Fruit fly (Drosophila melanogaster) whole organism, embryonic: ENCODE results near the gene CG10508.
A peak's percentile ranks its signal among the peaks of the same experiment; 100 is the strongest.

Source experiments
- Atf-2 ChIP-seq: fragments of 200-800 bp; sonication (Bioruptor generic); optimal IDR thresholded peaks from 2 replicates; lab custom pipeline; 2016; ENCODE audit warnings: missing biosample characterization, missing genetic modification characterization
- CG11456 ChIP-seq: fragments of 200-800 bp; sonication (Bioruptor generic); IDR thresholded peaks from 3 replicates; pipeline ENCODE4 v1.3.6; 2022; ENCODE audit warnings: missing biosample characterization, missing genetic modification characterization
- CG13775 ChIP-seq: fragments of 200-800 bp; sonication (Bioruptor generic); optimal IDR thresholded peaks from 3 replicates; lab custom pipeline; 2017; ENCODE audit warnings: missing biosample characterization, mild to moderate bottlenecking, missing genetic modification characterization
- CG15269 ChIP-seq: fragments of 200-800 bp; sonication (Bioruptor generic); optimal IDR thresholded peaks from 2 replicates; lab custom pipeline; 2018; ENCODE audit warnings: missing biosample characterization, mild to moderate bottlenecking, missing genetic modification characterization, moderate library complexity
- CG17359 ChIP-seq: fragments of 200-800 bp; sonication (Bioruptor generic); optimal IDR thresholded peaks from 3 replicates; lab custom pipeline; 2018; ENCODE audit warnings: missing biosample characterization, mild to moderate bottlenecking, missing genetic modification characterization, moderate library complexity
- CG1832 ChIP-seq: fragments of 200-800 bp; sonication (Bioruptor generic); optimal IDR thresholded peaks from 2 replicates; lab custom pipeline; 2017; ENCODE audit warnings: missing biosample characterization, mild to moderate bottlenecking, missing genetic modification characterization, inconsistent platforms
- CG18476 ChIP-seq: fragments of 200-800 bp; sonication (Bioruptor generic); optimal IDR thresholded peaks from 2 replicates; lab custom pipeline; 2016; ENCODE audit warnings: missing biosample characterization, mild to moderate bottlenecking, missing genetic modification characterization
- CG18599 ChIP-seq: fragments of 200-800 bp; sonication (Bioruptor generic); optimal IDR thresholded peaks from 3 replicates; lab custom pipeline; 2017; ENCODE audit warnings: missing biosample characterization, missing genetic modification characterization, mild to moderate bottlenecking, moderate library complexity, missing genetic modification reagents
- CG2199 ChIP-seq: fragments of 200-800 bp; sonication (Bioruptor generic); IDR thresholded peaks from 3 replicates; pipeline ENCODE4 v1.3.6; 2022; ENCODE audit warnings: missing biosample characterization, missing genetic modification characterization
- CG2202 ChIP-seq: fragments of 200-800 bp; sonication (Bioruptor generic); optimal IDR thresholded peaks from 2 replicates; lab custom pipeline; 2018; ENCODE audit warnings: missing biosample characterization, mild to moderate bottlenecking, missing genetic modification characterization
- CG2712 ChIP-seq: fragments of 200-800 bp; optimal IDR thresholded peaks from 3 replicates; lab custom pipeline; 2019; ENCODE audit warnings: missing biosample characterization, mild to moderate bottlenecking, missing genetic modification characterization, moderate library complexity
- CG2889 ChIP-seq: fragments of 200-800 bp; sonication (Bioruptor generic); IDR thresholded peaks from 3 replicates; pipeline ENCODE4 v1.3.6; 2022; ENCODE audit warnings: missing biosample characterization, missing genetic modification characterization
- CG3407 ChIP-seq: fragments of 200-800 bp; sonication (Bioruptor generic); optimal IDR thresholded peaks from 2 replicates; lab custom pipeline; 2018; ENCODE audit warnings: missing biosample characterization, mild to moderate bottlenecking, missing genetic modification characterization
- CG3838 ChIP-seq: fragments of 200-800 bp; sonication (Bioruptor generic); optimal IDR thresholded peaks from 3 replicates; lab custom pipeline; 2016; ENCODE audit warnings: missing biosample characterization, missing genetic modification characterization
- CG7357 ChIP-seq: fragments of 200-800 bp; sonication (Bioruptor generic); IDR thresholded peaks from 3 replicates; pipeline ENCODE4 v1.3.6; 2022; ENCODE audit warnings: missing biosample characterization, missing genetic modification characterization
- CG7839 ChIP-seq: fragments of 200-800 bp; sonication (Bioruptor generic); optimal IDR thresholded peaks from 3 replicates; lab custom pipeline; 2018; ENCODE audit warnings: missing biosample characterization, mild to moderate bottlenecking, missing genetic modification characterization, moderate library complexity
- CG7928 ChIP-seq: fragments of 200-800 bp; sonication (Bioruptor generic); optimal IDR thresholded peaks from 2 replicates; lab custom pipeline; 2017; ENCODE audit warnings: missing biosample characterization, mild to moderate bottlenecking, missing genetic modification characterization
- CG7987 ChIP-seq: fragments of 200-800 bp; sonication (Bioruptor generic); optimal IDR thresholded peaks from 2 replicates; lab custom pipeline; 2018; ENCODE audit warnings: missing biosample characterization, mild to moderate bottlenecking, missing genetic modification characterization, moderate library complexity
- CG8944 ChIP-seq: fragments of 200-800 bp; sonication (Bioruptor generic); optimal IDR thresholded peaks from 3 replicates; lab custom pipeline; 2016; ENCODE audit warnings: missing biosample characterization, missing genetic modification characterization
- Camta ChIP-seq: fragments of 200-800 bp; sonication (Bioruptor generic); optimal IDR thresholded peaks from 2 replicates; lab custom pipeline; 2016; ENCODE audit warnings: missing biosample characterization, missing genetic modification characterization
- Chrac-16 ChIP-seq: fragments of 200-800 bp; sonication (Bioruptor generic); optimal IDR thresholded peaks from 3 replicates; lab custom pipeline; 2016; ENCODE audit warnings: missing biosample characterization, missing genetic modification characterization
- D19B ChIP-seq: fragments of 200-800 bp; sonication (Bioruptor generic); optimal IDR thresholded peaks from 2 replicates; lab custom pipeline; 2017; ENCODE audit warnings: missing biosample characterization, mild to moderate bottlenecking, missing genetic modification characterization
- Dip2 ChIP-seq: fragments of 200-800 bp; sonication (Bioruptor generic); IDR thresholded peaks from 2 replicates; pipeline ENCODE4 v1.3.6; 2022; ENCODE audit warnings: missing biosample characterization, missing genetic modification characterization
- Dp ChIP-seq: fragments of 200-800 bp; sonication (Bioruptor generic); optimal IDR thresholded peaks from 2 replicates; lab custom pipeline; 2018; ENCODE audit warnings: missing biosample characterization, mild to moderate bottlenecking, missing genetic modification characterization, moderate library complexity
- E2f2 ChIP-seq: fragments of 200-800 bp; sonication (Bioruptor generic); IDR thresholded peaks from 2 replicates; pipeline ENCODE4 v1.3.6; 2022; ENCODE audit warnings: missing biosample characterization, missing genetic modification characterization
- HmgZ ChIP-seq: fragments of 200-800 bp; sonication (Bioruptor generic); optimal IDR thresholded peaks from 2 replicates; lab custom pipeline; 2018; ENCODE audit warnings: missing biosample characterization, mild to moderate bottlenecking, missing genetic modification characterization
- Jarid2 ChIP-seq: fragments of 200-800 bp; sonication (Bioruptor generic); optimal IDR thresholded peaks from 3 replicates; lab custom pipeline; 2017; ENCODE audit warnings: mild to moderate bottlenecking, missing biosample characterization, missing genetic modification reagents, missing genetic modification characterization
- Lhr ChIP-seq: fragments of 200-800 bp; sonication (Bioruptor generic); optimal IDR thresholded peaks from 3 replicates; lab custom pipeline; 2017; ENCODE audit warnings: mild to moderate bottlenecking, missing biosample characterization, missing genetic modification reagents, missing genetic modification characterization
- Lim3 ChIP-seq: fragments of 200-800 bp; sonication (Bioruptor generic); IDR thresholded peaks from 2 replicates; pipeline ENCODE4 v1.3.6; 2022; ENCODE audit warnings: missing biosample characterization, missing genetic modification characterization
- Max ChIP-seq: fragments of 200-800 bp; sonication (Bioruptor generic); optimal IDR thresholded peaks from 2 replicates; lab custom pipeline; 2016; ENCODE audit warnings: missing biosample characterization, mild to moderate bottlenecking, missing genetic modification characterization
- Med ChIP-seq: fragments of 200-800 bp; sonication (Bioruptor generic); peaks from one replicate; lab custom pipeline; 2016; ENCODE audit warnings: missing biosample characterization, missing genetic modification characterization, mild to moderate bottlenecking, inconsistent platforms, moderate library complexity
- Opbp ChIP-seq: fragments of 200-800 bp; sonication (Bioruptor generic); IDR thresholded peaks from 3 replicates; pipeline ENCODE4 v1.3.6; 2022; ENCODE audit warnings: missing biosample characterization, missing genetic modification characterization; ENCODE audit not compliant: partially characterized antibody
- Pdp1 ChIP-seq, 2 experiments: fragments of 200-800 bp; sonication (Bioruptor generic); optimal IDR thresholded peaks; 3 replicates each; lab custom pipeline; 2016; ENCODE audit warnings: missing biosample characterization in 2 of 2, missing genetic modification characterization in 2 of 2, mild to moderate bottlenecking in 1 of 2, moderate library complexity in 1 of 2
- Rx ChIP-seq: fragments of 200-800 bp; sonication (Bioruptor generic); IDR thresholded peaks from 2 replicates; pipeline ENCODE4 v1.3.6; 2022; ENCODE audit warnings: missing biosample characterization, missing genetic modification characterization
- Sox102F ChIP-seq: fragments of 200-800 bp; sonication (Bioruptor generic); optimal IDR thresholded peaks from 2 replicates; lab custom pipeline; 2018; ENCODE audit warnings: missing biosample characterization, mild to moderate bottlenecking, missing genetic modification characterization, moderate library complexity
- Usf ChIP-seq: fragments of 200-800 bp; sonication (Bioruptor generic); optimal IDR thresholded peaks from 2 replicates; lab custom pipeline; 2017; ENCODE audit warnings: missing genotype, missing biosample characterization, missing genetic modification characterization
- chn ChIP-seq: fragments of 200-800 bp; sonication (Bioruptor generic); optimal IDR thresholded peaks from 2 replicates; lab custom pipeline; 2016; ENCODE audit warnings: missing biosample characterization, missing genetic modification characterization
- crol ChIP-seq: fragments of 200-800 bp; sonication (Bioruptor generic); IDR thresholded peaks from 2 replicates; pipeline ENCODE4 v1.3.6; 2022; ENCODE audit warnings: missing biosample characterization, missing genetic modification characterization
- dm ChIP-seq: fragments of 200-800 bp; sonication (Bioruptor generic); optimal IDR thresholded peaks from 3 replicates; lab custom pipeline; 2016; ENCODE audit warnings: missing biosample characterization, missing genetic modification characterization
- esg ChIP-seq: fragments of 200-800 bp; sonication (Bioruptor generic); conservative IDR thresholded peaks from 2 replicates; pipeline ENCODE4 v1.3.6; 2022; ENCODE audit warnings: missing biosample characterization, missing genetic modification characterization
- fd102C ChIP-seq: fragments of 200-800 bp; sonication (Bioruptor generic); optimal IDR thresholded peaks from 2 replicates; lab custom pipeline; 2018; ENCODE audit warnings: missing biosample characterization, mild to moderate bottlenecking, missing genetic modification characterization, moderate library complexity
- fd3F ChIP-seq: fragments of 200-800 bp; sonication (Bioruptor generic); optimal IDR thresholded peaks from 2 replicates; lab custom pipeline; 2018; ENCODE audit warnings: missing biosample characterization, mild to moderate bottlenecking, missing genetic modification characterization, moderate library complexity
- gem ChIP-seq: fragments of 200-800 bp; sonication (Bioruptor generic); optimal IDR thresholded peaks from 2 replicates; lab custom pipeline; 2019; ENCODE audit warnings: missing biosample characterization, mild to moderate bottlenecking, missing genetic modification characterization, moderate library complexity
- org-1 ChIP-seq: fragments of 200-800 bp; sonication (Bioruptor generic); optimal IDR thresholded peaks from 2 replicates; lab custom pipeline; 2017; ENCODE audit warnings: missing biosample characterization, missing genetic modification characterization
- pho ChIP-seq: fragments of 200-800 bp; sonication (Bioruptor generic); optimal IDR thresholded peaks from 2 replicates; lab custom pipeline; 2016; ENCODE audit warnings: missing biosample characterization, missing genetic modification characterization
- phol ChIP-seq: fragments of 200-800 bp; sonication (Bioruptor generic); optimal IDR thresholded peaks from 3 replicates; lab custom pipeline; 2018; ENCODE audit warnings: missing biosample characterization, mild to moderate bottlenecking, missing genetic modification characterization, moderate library complexity
- psq ChIP-seq: fragments of 200-800 bp; sonication (Bioruptor generic); optimal IDR thresholded peaks from 2 replicates; lab custom pipeline; 2017; ENCODE audit warnings: missing biosample characterization, missing genetic modification characterization
- ranshi ChIP-seq: fragments of 200-800 bp; sonication (Bioruptor generic); IDR thresholded peaks from 2 replicates; pipeline ENCODE4 v1.3.6; 2022; ENCODE audit warnings: missing biosample characterization, missing genetic modification characterization
- stwl ChIP-seq: fragments of 200-800 bp; sonication (Bioruptor generic); optimal IDR thresholded peaks from 3 replicates; lab custom pipeline; 2018; ENCODE audit warnings: missing biosample characterization, mild to moderate bottlenecking, missing genetic modification characterization, moderate library complexity
- tll ChIP-seq, 2 experiments: fragments of 200-800 bp in 1 of 2; fragments of >200 bp in 1 of 2; sonication (Bioruptor generic) in 1 of 2; optimal IDR thresholded peaks; 2 replicates each; lab custom pipeline; 2017 to 2019; ENCODE audit warnings: missing biosample characterization in 2 of 2, missing genetic modification characterization in 2 of 2, mild to moderate bottlenecking in 1 of 2, moderate library complexity in 1 of 2

Gene CG10508

DNA sequence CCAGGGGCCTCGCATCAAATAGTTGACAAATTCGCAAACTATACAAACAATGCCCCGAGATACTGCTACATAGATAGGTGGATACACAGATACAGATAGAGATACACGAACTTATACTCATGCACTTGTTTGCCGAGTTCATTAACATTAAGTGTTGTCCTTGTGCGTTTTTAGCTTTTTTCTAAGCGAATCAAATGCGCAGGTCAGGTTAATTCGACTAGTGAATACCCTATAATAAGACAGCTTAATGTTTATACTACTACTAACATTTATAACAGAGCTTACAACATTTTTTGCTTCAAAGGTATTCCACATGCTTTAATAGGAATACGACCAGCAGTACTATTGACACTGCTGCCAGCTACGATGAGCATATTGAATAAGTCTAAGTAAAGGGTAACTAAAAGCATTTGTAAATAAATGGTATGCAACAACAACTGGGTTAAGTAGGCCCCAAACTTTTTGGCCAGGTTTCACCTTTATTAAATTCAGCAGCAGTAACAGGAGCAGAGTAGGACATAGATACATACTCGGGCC lies 31.5 kb downstream of the CG10508 start (continued):
- TF ChIP-seq CG1832 (no peak), Opbp (GFP tag; lab: Robert Waterston, UW) (no peak), Rx (GFP tag; lab: Robert Waterston, UW) (no peak), chn (GFP tag; lab: Kevin White, UChicago) (no peak), phol (tag; lab: Kevin White, UChicago) (no peak), CG18599 (GFP tag; lab: Kevin White, UChicago) (peak; percentile 28), CG15269 (peak; percentile 21), fd3F (GFP tag; lab: Kevin White, UChicago) (peak; percentile 44), CG2712 (tag; lab: Kevin White, UChicago) (no peak), stwl (no peak), org-1 (peak; percentile 16), CG7987 (no peak), pho (GFP tag; lab: Kevin White, UChicago) (peak; percentile 14), CG7357 (GFP tag; lab: Robert Waterston, UW) (no peak), psq (GFP tag; lab: Kevin White, UChicago) (no peak), Max (GFP tag; lab: Kevin White, UChicago) (no peak), D19B (GFP tag; lab: Kevin White, UChicago) (peak; percentile 48), Dp (GFP tag; lab: Kevin White, UChicago) (no peak), Lhr (no peak), CG3407 (GFP tag; lab: Kevin White, UChicago) (no peak), crol (GFP tag; lab: Robert Waterston, UW) (no peak), CG7839 (tag; lab: Kevin White, UChicago) (peak; percentile 33), HmgZ (tag; lab: Kevin White, UChicago) (no peak), Lim3 (no peak), gem (peak; percentile 40), CG13775 (GFP tag; lab: Kevin White, UChicago) (no peak), dm (no peak), CG2202 (tag; lab: Kevin White, UChicago) (no peak), Pdp1 (GFP tag; optimal IDR thresholded peaks at IDR 0.05; lab: Kevin White, UChicago) (no peak), Usf (no peak), CG18476 (GFP tag; lab: Kevin White, UChicago) (no peak), CG2199 (GFP tag; lab: Robert Waterston, UW) (no peak), ranshi (GFP tag; lab: Robert Waterston, UW) (no peak), Camta (no peak), CG11456 (no peak), CG3838 (GFP tag; lab: Kevin White, UChicago) (no peak), Atf-2 (GFP tag; lab: Kevin White, UChicago) (no peak), esg (GFP tag; lab: Robert Waterston, UW) (peak; percentile 30; the same call in 1 of the 2 replicates), CG17359 (tag; lab: Kevin White, UChicago) (no peak), Med (GFP tag; lab: Kevin White, UChicago) (peak; percentile 56), fd102C (GFP tag; lab: Kevin White, UChicago) (no peak), Jarid2 (GFP tag; lab: Kevin White, UChicago) (peak; percentile 7), Chrac-16 (no peak), Dip2 (GFP tag; lab: Robert Waterston, UW) (no peak), E2f2 (GFP tag; lab: Robert Waterston, UW) (no peak), CG8944 (GFP tag; lab: Kevin White, UChicago) (no peak), CG2889 (GFP tag; lab: Robert Waterston, UW) (no peak), Sox102F (GFP tag; lab: Kevin White, UChicago) (peak; percentile 1), CG7928 (GFP tag; lab: Kevin White, UChicago) (no peak), tll (GFP tag; optimal IDR thresholded peaks at IDR 0.05; lab: Kevin White, UChicago) (no peak)
